Fruit fly (Drosophila melanogaster) whole organism, prepupa: Measurements from ENCODE around the gene Rab26.

Source experiments
- Blimp-1 ChIP-seq: fragments of 200-800 bp; sonication (Bioruptor generic); optimal IDR thresholded peaks from 3 replicates; lab custom pipeline; 2017; ENCODE audit warnings: missing biosample characterization, missing genetic modification characterization, mild to moderate bottlenecking, moderate library complexity, missing genetic modification reagents
- CG10631 ChIP-seq: fragments of 200-800 bp; sonication (Bioruptor generic); optimal IDR thresholded peaks from 2 replicates; lab custom pipeline; 2016; ENCODE audit warnings: missing biosample characterization, missing genetic modification characterization
- CG10669 ChIP-seq: fragments of 200-800 bp; sonication (Bioruptor generic); optimal IDR thresholded peaks from 3 replicates; lab custom pipeline; 2018; ENCODE audit warnings: missing biosample characterization, mild to moderate bottlenecking, missing genetic modification characterization, moderate library complexity
- CG11762 ChIP-seq: fragments of 200-800 bp; sonication (Bioruptor generic); optimal IDR thresholded peaks from 3 replicates; lab custom pipeline; 2016; ENCODE audit warnings: missing biosample characterization, missing genetic modification characterization; ENCODE audit not compliant: insufficient read depth
- CG16779 ChIP-seq: fragments of 200-800 bp; sonication (Bioruptor generic); optimal IDR thresholded peaks from 3 replicates; lab custom pipeline; 2017; ENCODE audit warnings: missing biosample characterization, mild to moderate bottlenecking, missing genetic modification characterization
- CG3032 ChIP-seq: fragments of 200-800 bp; optimal IDR thresholded peaks from 2 replicates; lab custom pipeline; 2019; ENCODE audit warnings: missing biosample characterization, mild to moderate bottlenecking, missing genetic modification characterization, moderate library complexity
- CG31627 ChIP-seq: fragments of 200-800 bp; sonication (Bioruptor generic); optimal IDR thresholded peaks from 3 replicates; lab custom pipeline; 2016; ENCODE audit warnings: missing biosample characterization, missing genetic modification characterization
- CG32006 ChIP-seq: fragments of 200-800 bp; sonication (Bioruptor generic); optimal IDR thresholded peaks from 3 replicates; lab custom pipeline; 2017; ENCODE audit warnings: missing biosample characterization, mild to moderate bottlenecking, missing genetic modification characterization
- CG3919 ChIP-seq: fragments of 200-800 bp; sonication (Bioruptor generic); optimal IDR thresholded peaks from 3 replicates; lab custom pipeline; 2016; ENCODE audit warnings: missing biosample characterization, missing genetic modification characterization
- CG4318 ChIP-seq: fragments of 200-800 bp; sonication (Bioruptor generic); optimal IDR thresholded peaks from 3 replicates; lab custom pipeline; 2017; ENCODE audit warnings: missing biosample characterization, mild to moderate bottlenecking, missing genetic modification characterization
- CG6163 ChIP-seq: fragments of 200-800 bp; sonication (Bioruptor generic); IDR thresholded peaks from 3 replicates; pipeline ENCODE4 v1.3.6; 2022; ENCODE audit warnings: missing biosample characterization, missing genetic modification characterization
- CG6276 ChIP-seq: fragments of 200-800 bp; sonication (Bioruptor generic); optimal IDR thresholded peaks from 2 replicates; lab custom pipeline; 2017; ENCODE audit warnings: missing biosample characterization, mild to moderate bottlenecking, missing genetic modification characterization
- CG6792 ChIP-seq: fragments of 200-800 bp; sonication (Bioruptor generic); optimal IDR thresholded peaks from 3 replicates; lab custom pipeline; 2016; ENCODE audit warnings: missing biosample characterization, missing genetic modification characterization
- CG6808 ChIP-seq: fragments of 200-800 bp; sonication (Bioruptor generic); optimal IDR thresholded peaks from 3 replicates; lab custom pipeline; 2017; ENCODE audit warnings: missing biosample characterization, missing genetic modification characterization, mild to moderate bottlenecking, moderate library complexity, missing genetic modification reagents
- CG6854 ChIP-seq: fragments of 200-800 bp; sonication (Bioruptor generic); optimal IDR thresholded peaks from 2 replicates; lab custom pipeline; 2017; ENCODE audit warnings: missing biosample characterization, mild to moderate bottlenecking, missing genetic modification characterization
- CG9139 ChIP-seq: fragments of 200-800 bp; sonication (Bioruptor generic); optimal IDR thresholded peaks from 3 replicates; lab custom pipeline; 2017; ENCODE audit warnings: missing biosample characterization, mild to moderate bottlenecking, missing genetic modification characterization
- Eip75B ChIP-seq: fragments of 200-800 bp; sonication (Bioruptor generic); optimal IDR thresholded peaks from 3 replicates; lab custom pipeline; 2016; ENCODE audit warnings: missing biosample characterization, missing genetic modification characterization
- Eip93F ChIP-seq: fragments of 200-800 bp; sonication (Bioruptor generic); optimal IDR thresholded peaks from 2 replicates; lab custom pipeline; 2016; ENCODE audit warnings: missing biosample characterization, mild to moderate bottlenecking, missing genetic modification characterization
- Ets21C ChIP-seq: fragments of 200-800 bp; sonication (Bioruptor generic); optimal IDR thresholded peaks from 3 replicates; lab custom pipeline; 2016; ENCODE audit warnings: missing biosample characterization, missing genetic modification characterization
- Ets96B ChIP-seq: fragments of 200-800 bp; optimal IDR thresholded peaks from 2 replicates; lab custom pipeline; 2019; ENCODE audit warnings: missing biosample characterization, mild to moderate bottlenecking, missing genetic modification characterization, moderate library complexity
- Gug ChIP-seq: fragments of 200-800 bp; sonication (Bioruptor generic); IDR thresholded peaks from 2 replicates; pipeline ENCODE4 v1.3.6; 2022; ENCODE audit warnings: missing biosample characterization, missing genetic modification characterization
- Hr38 ChIP-seq: sonication (Bioruptor generic); optimal IDR thresholded peaks from 2 replicates; lab custom pipeline; 2016; ENCODE audit warnings: missing biosample characterization, missing genetic modification characterization
- Hr4 ChIP-seq: fragments of 200-800 bp; sonication (Bioruptor generic); optimal IDR thresholded peaks from 3 replicates; lab custom pipeline; 2016; ENCODE audit warnings: missing biosample characterization, missing genetic modification characterization
- Lpt ChIP-seq: fragments of 200-800 bp; sonication (Bioruptor generic); optimal IDR thresholded peaks from 3 replicates; lab custom pipeline; 2016; ENCODE audit warnings: missing biosample characterization, missing genetic modification characterization
- Met ChIP-seq: fragments of 200-800 bp; sonication (Bioruptor generic); optimal IDR thresholded peaks from 3 replicates; lab custom pipeline; 2016; ENCODE audit warnings: missing biosample characterization, missing genetic modification characterization
- Sox102F ChIP-seq: fragments of 200-800 bp; sonication (Bioruptor generic); optimal IDR thresholded peaks from 2 replicates; lab custom pipeline; 2016; ENCODE audit warnings: missing biosample characterization, mild to moderate bottlenecking, missing genetic modification characterization
- Sox15 ChIP-seq: fragments of 200-800 bp; sonication (Bioruptor generic); optimal IDR thresholded peaks from 3 replicates; lab custom pipeline; 2016; ENCODE audit warnings: missing biosample characterization, missing genetic modification characterization
- acj6 ChIP-seq: fragments of 200-800 bp; sonication (Bioruptor generic); optimal IDR thresholded peaks from 3 replicates; lab custom pipeline; 2016; ENCODE audit warnings: missing biosample characterization, missing genetic modification characterization
- dsx ChIP-seq: fragments of 200-800 bp; optimal IDR thresholded peaks from 3 replicates; lab custom pipeline; 2019; ENCODE audit warnings: missing biosample characterization, mild to moderate bottlenecking, missing genetic modification characterization, moderate library complexity; ENCODE audit not compliant: poor library complexity, severe bottlenecking
- eg ChIP-seq: fragments of 200-800 bp; sonication (Bioruptor generic); IDR thresholded peaks from 3 replicates; pipeline ENCODE4 v1.3.6; 2022; ENCODE audit warnings: missing biosample characterization, missing genetic modification characterization
- fd59A ChIP-seq: fragments of 200-800 bp; sonication (Bioruptor generic); optimal IDR thresholded peaks from 2 replicates; lab custom pipeline; 2017; ENCODE audit warnings: missing biosample characterization, mild to moderate bottlenecking, missing genetic modification characterization, missing genetic modification reagents
- fd85E ChIP-seq: fragments of 200-800 bp; sonication (Bioruptor generic); optimal IDR thresholded peaks from 3 replicates; lab custom pipeline; 2016; ENCODE audit warnings: missing biosample characterization, missing genetic modification characterization
- fkh ChIP-seq: fragments of 200-800 bp; sonication (Bioruptor generic); optimal IDR thresholded peaks from 3 replicates; lab custom pipeline; 2017; ENCODE audit warnings: missing biosample characterization, mild to moderate bottlenecking, missing genetic modification characterization, moderate library complexity
- lz ChIP-seq: fragments of 200-800 bp; sonication (Bioruptor generic); optimal IDR thresholded peaks from 3 replicates; lab custom pipeline; 2016; ENCODE audit warnings: missing biosample characterization, missing genetic modification characterization
- net ChIP-seq: fragments of 200-800 bp; sonication (Bioruptor generic); optimal IDR thresholded peaks from 3 replicates; lab custom pipeline; 2016; ENCODE audit warnings: missing biosample characterization, missing genetic modification characterization
- spab ChIP-seq: fragments of 200-800 bp; sonication (Bioruptor generic); optimal IDR thresholded peaks from 2 replicates; lab custom pipeline; 2017; ENCODE audit warnings: missing biosample characterization, mild to moderate bottlenecking, missing genetic modification characterization, missing genetic modification reagents

The Rab26 gene

DNA sequence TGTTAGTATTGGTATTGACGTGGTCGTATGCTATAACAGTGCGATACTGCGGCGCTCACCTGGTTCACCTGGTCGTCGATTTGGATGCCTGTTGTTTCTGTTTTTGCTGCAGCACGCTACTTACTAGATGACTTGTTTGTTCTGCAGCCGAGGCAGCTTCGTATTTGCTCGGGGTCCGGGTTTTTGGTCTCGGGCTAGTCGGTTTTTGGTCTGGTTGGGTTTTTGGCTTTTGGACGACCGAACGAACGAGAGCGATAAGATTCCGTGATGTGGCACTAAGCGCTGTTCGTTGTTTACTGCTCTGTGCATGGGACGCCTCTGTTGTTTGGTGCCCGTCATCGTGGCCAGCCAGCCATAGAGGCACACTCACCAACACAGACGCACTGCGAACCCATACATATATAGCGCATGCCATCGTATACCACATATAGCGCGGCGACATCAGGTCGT is 30.4 kb downstream of the Rab26 start, which contains the start of gene ebd2 (continued):
- TF ChIP-seq CG10631 (GFP tag; lab: Kevin White, UChicago): no peak
- no peak for TF ChIP-seq CG3032 (tag; lab: Kevin White, UChicago)
- no peak for TF ChIP-seq acj6 (GFP tag; lab: Kevin White, UChicago)
- TF ChIP-seq Ets96B (tag; lab: Kevin White, UChicago): no peak
- TF ChIP-seq CG9139 (GFP tag; lab: Kevin White, UChicago): peak; percentile 13
- TF ChIP-seq Eip75B (GFP tag; lab: Kevin White, UChicago): no peak
- no peak for TF ChIP-seq Blimp-1 (GFP tag; lab: Kevin White, UChicago)

- TF ChIP-seq Sox15 (no peak), Hr4 (no peak), CG3919 (no peak), CG32006 (GFP tag; lab: Kevin White, UChicago) (no peak), CG6792 (GFP tag; lab: Kevin White, UChicago) (no peak), net (no peak), CG6854 (GFP tag; lab: Kevin White, UChicago) (no peak), CG6163 (GFP tag; lab: Robert Waterston, UW) (no peak), fd85E (GFP tag; lab: Kevin White, UChicago) (no peak), CG4318 (GFP tag; lab: Kevin White, UChicago) (no peak), Hr38 (GFP tag; lab: Kevin White, UChicago) (no peak), CG16779 (tag; lab: Kevin White, UChicago) (no peak), Lpt (no peak), spab (GFP tag; lab: Kevin White, UChicago) (no peak), dsx (GFP tag; lab: Kevin White, UChicago) (no peak), Ets21C (GFP tag; lab: Kevin White, UChicago) (no peak), Eip93F (GFP tag; lab: Kevin White, UChicago) (no peak), eg (no peak), CG11762 (no peak)
- TF ChIP-seq, all 60 proteins: peak for 0
Observed at dm6 chr3L:21356395-21356794, 37.8 kb downstream of the Rab26 start, which contains the start of gene CG12971. TSS of gene CG12971 (minus strand) at chr3L:21356495.

DNA sequence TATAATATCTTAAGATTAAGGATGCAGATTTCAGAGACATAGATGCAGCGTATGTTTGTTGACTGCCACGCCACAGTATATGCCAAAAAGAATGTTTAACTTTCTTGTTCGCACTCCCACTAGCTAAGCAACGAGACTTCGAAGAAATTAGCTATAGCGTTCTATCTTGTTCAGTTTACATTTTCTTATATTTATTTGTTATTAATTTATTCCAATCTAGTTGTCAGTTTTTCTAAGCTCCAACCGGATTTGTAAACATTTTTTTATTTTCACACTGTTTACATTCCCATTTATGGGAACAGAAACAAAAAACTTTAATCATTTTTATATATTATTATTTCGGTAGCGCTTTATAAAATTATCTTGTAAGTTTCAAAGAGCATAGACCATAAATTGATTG is 38.8 kb downstream of the Rab26 start, which contains the start of gene CG32437:
TSS of gene CG32437 (plus strand) at position 301 of the 400 bp plus-strand sequence.
- no peak for TF ChIP-seq CG10669 (GFP tag; lab: Kevin White, UChicago)
- TF ChIP-seq Eip93F (GFP tag; lab: Kevin White, UChicago): no peak
- no peak for TF ChIP-seq Met (GFP tag; lab: Kevin White, UChicago)
- TF ChIP-seq CG4318 (GFP tag; lab: Kevin White, UChicago): no peak
- TF ChIP-seq net: no peak
- TF ChIP-seq CG32006 (GFP tag; lab: Kevin White, UChicago): no peak
- no peak for TF ChIP-seq fkh (GFP tag; lab: Kevin White, UChicago)
- no peak for TF ChIP-seq lz (GFP tag; lab: Kevin White, UChicago)
- no peak for TF ChIP-seq Gug (GFP tag; lab: Robert Waterston, UW)
- TF ChIP-seq CG6808 (GFP tag; lab: Kevin White, UChicago): no peak
- no peak for TF ChIP-seq spab (GFP tag; lab: Kevin White, UChicago)
- TF ChIP-seq Sox102F (GFP tag; lab: Kevin White, UChicago): no peak
- no peak for TF ChIP-seq fd59A (GFP tag; lab: Kevin White, UChicago)
- TF ChIP-seq CG6276 (GFP tag; lab: Kevin White, UChicago): no peak
- TF ChIP-seq CG31627: no peak
- TF ChIP-seq eg: no peak
- TF ChIP-seq, all 60 proteins: peak for 0

dm6 chr3L:21359879-21360278 is 41.3 kb downstream of the Rab26 start, which contains the start of gene CG32440:
TSS of gene CG32440 (plus strand) at chr3L:21360179.
- TF ChIP-seq CG10669 (GFP tag; lab: Kevin White, UChicago) (no peak), acj6 (GFP tag; lab: Kevin White, UChicago) (no peak)
